Worm (Caenorhabditis elegans): Measurements from ENCODE around the gene E02C12.9.

Gene E02C12.9

ce11 chrV:9408869-9409268 is 33.6 kb upstream of the E02C12.9 start:
- TF ChIP-seq fkh-10 (GFP tag; optimal IDR thresholded peaks at IDR 0.05) (peak; percentile 81), pax-3 (tag; optimal IDR thresholded peaks at IDR 0.05) (no peak), nhr-12 (tag; optimal IDR thresholded peaks at IDR 0.05) (no peak), nhr-47 (tag; optimal IDR thresholded peaks at IDR 0.05) (no peak), lin-14 (GFP tag; optimal IDR thresholded peaks at IDR 0.05) (peak; percentile 63), nhr-85 (tag) (no peak), nhr-71 (tag; optimal IDR thresholded peaks at IDR 0.05) (peak; percentile 12), xbp-1 (tag; optimal IDR thresholded peaks at IDR 0.05) (no peak), tbx-2 (tag; optimal IDR thresholded peaks at IDR 0.05) (peak; percentile 45), tlp-1 (tag; optimal IDR thresholded peaks at IDR 0.05) (no peak)

- TF ChIP-seq snpc-4 (tag; optimal IDR thresholded peaks at IDR 0.05) (no peak), hpl-2 (GFP tag; optimal IDR thresholded peaks at IDR 0.05) (no peak), mep-1 (tag; optimal IDR thresholded peaks at IDR 0.05) (no peak), aly-2 (tag; optimal IDR thresholded peaks at IDR 0.05) (no peak), snu-23 (GFP tag; optimal IDR thresholded peaks at IDR 0.05) (peak; percentile 55), zag-1 (tag; optimal IDR thresholded peaks at IDR 0.05) (no peak), rnt-1 (tag; optimal IDR thresholded peaks at IDR 0.05) (peak; percentile 35), ztf-11 (tag; optimal IDR thresholded peaks at IDR 0.05) (no peak), nhr-237 (tag; optimal IDR thresholded peaks at IDR 0.05) (no peak), nhr-76 (tag; optimal IDR thresholded peaks at IDR 0.05) (no peak), ceh-88 (GFP tag; IDR thresholded peaks at IDR 0.05) (no peak), lsy-2 (tag; optimal IDR thresholded peaks at IDR 0.05) (peak in 1 of 2 experiments; percentile 17), ceh-8 (GFP tag; optimal IDR thresholded peaks at IDR 0.05) (no peak), nhr-77 (tag; optimal IDR thresholded peaks at IDR 0.05) (peak; percentile 48), C04F5.9 (tag; optimal IDR thresholded peaks at IDR 0.05) (no peak), elt-3 (tag; optimal IDR thresholded peaks at IDR 0.05) (no peak), nhr-85 (tag) (no peak), unc-98 (GFP tag; IDR thresholded peaks at IDR 0.05) (no peak), pqm-1 (tag; optimal IDR thresholded peaks at IDR 0.05) (no peak), nhr-12 (tag; optimal IDR thresholded peaks at IDR 0.05) (no peak), efl-1 (optimal IDR thresholded peaks at IDR 0.05) (peak in 1 of 2 experiments; percentile 22), efl-1 (GFP tag; optimal IDR thresholded peaks at IDR 0.05 in 1 of 2) (peak in 1 of 2 experiments; percentile 26), sox-4 (tag; optimal IDR thresholded peaks at IDR 0.05) (no peak), lin-14 (GFP tag; optimal IDR thresholded peaks at IDR 0.05) (peak; percentile 30), skn-1 (tag; optimal IDR thresholded peaks at IDR 0.05) (no peak), grh-1 (GFP tag; IDR thresholded peaks at IDR 0.05) (no peak), dsc-1 (tag; optimal IDR thresholded peaks at IDR 0.05) (no peak), swsn-7 (tag; optimal IDR thresholded peaks at IDR 0.05) (peak; percentile 12), dpl-1 (GFP tag; optimal IDR thresholded peaks at IDR 0.05) (peak in 2 of 3 experiments; percentile 5 to 14), unc-130 (tag; optimal IDR thresholded peaks at IDR 0.05) (no peak), nhr-47 (tag; optimal IDR thresholded peaks at IDR 0.05) (peak; percentile 13), tlp-1 (tag; optimal IDR thresholded peaks at IDR 0.05) (no peak), sup-37 (GFP tag; optimal IDR thresholded peaks at IDR 0.05) (no peak), irx-1 (tag; optimal IDR thresholded peaks at IDR 0.05) (no peak), C16A3.4 (tag; optimal IDR thresholded peaks at IDR 0.05) (peak; percentile 17), nhr-90 (tag; optimal IDR thresholded peaks at IDR 0.05; ENCODE audit: poor library complexity) (peak; percentile 21), nhr-20 (tag; optimal IDR thresholded peaks at IDR 0.05) (peak; percentile 31)
Observed at ce11 chrV:9406890-9407289, 31.6 kb upstream of the E02C12.9 start.

ce11 chrV:9399886-9400373 is 24.7 kb upstream of the E02C12.9 start, which contains the start of gene trpp-4:
TSS of gene trpp-4 (plus strand) at chrV:9400327.
- TF ChIP-seq blmp-1 (tag; optimal IDR thresholded peaks at IDR 0.05) (peak; percentile 91), sptf-1 (tag; optimal IDR thresholded peaks at IDR 0.05) (no peak), jun-1 (tag; optimal IDR thresholded peaks at IDR 0.05) (no peak), nhr-237 (tag; optimal IDR thresholded peaks at IDR 0.05) (no peak), unc-86 (tag; optimal IDR thresholded peaks at IDR 0.05) (no peak), lsy-2 (tag; optimal IDR thresholded peaks at IDR 0.05) (peak in 1 of 2 experiments; percentile 3), efl-1 (optimal IDR thresholded peaks at IDR 0.05) (no peak), efl-1 (GFP tag; optimal IDR thresholded peaks at IDR 0.05 in 1 of 2) (no peak), hlh-4 (tag; optimal IDR thresholded peaks at IDR 0.05) (no peak), pag-3 (tag; optimal IDR thresholded peaks at IDR 0.05; ENCODE audit: borderline replicate concordance, insufficient read depth) (no peak), snu-23 (GFP tag; optimal IDR thresholded peaks at IDR 0.05) (no peak), dpl-1 (GFP tag; optimal IDR thresholded peaks at IDR 0.05) (peak in 1 of 3 experiments; percentile 1), fkh-8 (tag; optimal IDR thresholded peaks at IDR 0.05) (no peak)

Measured in whole organism, L1 larva.